Fruit fly (Drosophila melanogaster): ENCODE data around the gene alpha-Spec.

dm6 chr3L:1730873-1731272 is 64.3 kb downstream of the alpha-Spec start, which contains the start of gene drpr:
- TF ChIP-seq kay (GFP tag; ENCODE audit: borderline replicate concordance) (no peak), ovo (GFP tag; optimal IDR thresholded peaks at IDR 0.05) (no peak), Clk (GFP tag; optimal IDR thresholded peaks at IDR 0.05) (no peak)

All from whole organism, adult.